Worm (Caenorhabditis elegans) whole organism, L4 larva: ENCODE measurements around the gene ZK632.9.

ENCODE experiments used
- D1046.2 ChIP-seq: fragments of 200-800 bp; sonication (Bioruptor generic); IDR thresholded peaks from 2 replicates; pipeline ENCODE4 v1.3.6; 2022; ENCODE audit warnings: missing genetic modification characterization, missing compliant biosample characterization
- F10B5.3 ChIP-seq: sonication (generic microtip); optimal IDR thresholded peaks from 2 replicates; lab custom pipeline; 2016; ENCODE audit warnings: mild to moderate bottlenecking, missing genetic modification characterization, missing compliant biosample characterization
- F49E8.2 ChIP-seq: sonication (generic microtip); optimal IDR thresholded peaks from 2 replicates; lab custom pipeline; 2016; ENCODE audit warnings: missing compliant biosample characterization, mild to moderate bottlenecking, missing genetic modification characterization, borderline replicate concordance
- R02D3.7 ChIP-seq: fragments of 150-350 bp; sonication (generic microtip); optimal IDR thresholded peaks from 3 replicates; lab custom pipeline; 2014; ENCODE audit warnings: missing biosample characterization, missing genetic modification characterization
- Y5F2A.4 ChIP-seq: fragments of 200-800 bp; sonication (Bioruptor generic); optimal IDR thresholded peaks from 2 replicates; lab custom pipeline; 2018; ENCODE audit warnings: mild to moderate bottlenecking, missing genetic modification characterization, missing compliant biosample characterization
- Y75B8A.6 ChIP-seq: fragments of 200-800 bp; sonication (Bioruptor generic); IDR thresholded peaks from 2 replicates; pipeline ENCODE4 v1.3.6; 2022; ENCODE audit warnings: missing genetic modification reagents, missing genetic modification characterization, missing compliant biosample characterization
- ZK546.5 ChIP-seq, 2 experiments: sonication (generic microtip); optimal IDR thresholded peaks; 2 replicates each; lab custom pipeline; 2017; ENCODE audit warnings: missing biosample characterization in 2 of 2, missing genetic modification characterization in 2 of 2
- ama-1 ChIP-seq: fragments of 150-350 bp; optimal IDR thresholded peaks from 2 replicates; lab custom pipeline; 2014; ENCODE audit warnings: inconsistent platforms, mixed read lengths
- attf-4 ChIP-seq: sonication (generic microtip); optimal IDR thresholded peaks from 3 replicates; lab custom pipeline; 2017; ENCODE audit warnings: missing biosample characterization, missing genetic modification characterization
- ceh-20 ChIP-seq: fragments of 200-800 bp; sonication (Bioruptor generic); IDR thresholded peaks from 2 replicates; pipeline ENCODE4 v1.3.6; 2022; ENCODE audit warnings: missing genetic modification reagents, missing genetic modification characterization, missing compliant biosample characterization
- ceh-32 ChIP-seq: sonication (generic microtip); optimal IDR thresholded peaks from 2 replicates; lab custom pipeline; 2016; ENCODE audit warnings: mild to moderate bottlenecking, missing genetic modification characterization, missing compliant biosample characterization; ENCODE audit not compliant: poor library complexity
- ceh-62 ChIP-seq: sonication (generic microtip); optimal IDR thresholded peaks from 2 replicates; lab custom pipeline; 2017; ENCODE audit warnings: missing biosample characterization, missing genetic modification characterization
- ceh-82 ChIP-seq: sonication (generic microtip); optimal IDR thresholded peaks from 2 replicates; lab custom pipeline; 2017; ENCODE audit warnings: missing biosample characterization, missing genetic modification characterization
- ces-1 ChIP-seq: fragments of 150-350 bp; sonication (generic microtip); optimal IDR thresholded peaks from 4 replicates; lab custom pipeline; 2014; ENCODE audit warnings: missing biosample characterization, missing genetic modification reagents, missing genetic modification characterization
- ctbp-1 ChIP-seq: fragments of 200-800 bp; sonication (Bioruptor generic); IDR thresholded peaks from 2 replicates; pipeline ENCODE4 v1.3.6; 2022; ENCODE audit warnings: missing genetic modification reagents, missing genetic modification characterization, missing compliant biosample characterization
- daf-12 ChIP-seq: fragments of 150-350 bp; optimal IDR thresholded peaks from 2 replicates; lab custom pipeline; 2014; ENCODE audit warnings: missing biosample characterization, missing genetic modification reagents, missing genetic modification characterization
- dmd-8 ChIP-seq: fragments of 200-800 bp; sonication (Bioruptor generic); IDR thresholded peaks from 2 replicates; pipeline ENCODE4 v1.3.6; 2022; ENCODE audit warnings: missing genetic modification characterization, missing compliant biosample characterization
- dpl-1 ChIP-seq: fragments of 150-350 bp; optimal IDR thresholded peaks from 2 replicates; lab custom pipeline; 2014; ENCODE audit warnings: missing biosample characterization, missing genetic modification reagents, missing genetic modification characterization
- egl-27 ChIP-seq: sonication (generic microtip); optimal IDR thresholded peaks from 3 replicates; lab custom pipeline; 2017; ENCODE audit warnings: missing biosample characterization, missing genetic modification reagents, missing genetic modification characterization
- gei-8 ChIP-seq: fragments of 200-800 bp; sonication (Bioruptor generic); optimal IDR thresholded peaks from 2 replicates; lab custom pipeline; 2018; ENCODE audit warnings: mild to moderate bottlenecking, missing genetic modification characterization, missing compliant biosample characterization
- hmg-1.1 ChIP-seq: fragments of 200-800 bp; sonication (Bioruptor generic); IDR thresholded peaks from 2 replicates; pipeline ENCODE4 v1.3.6; 2022; ENCODE audit warnings: missing genetic modification reagents, missing genetic modification characterization, missing compliant biosample characterization
- lim-7 ChIP-seq: fragments of 200-800 bp; sonication (Bioruptor generic); IDR thresholded peaks from 2 replicates; pipeline ENCODE4 v1.3.6; 2022; ENCODE audit warnings: missing genetic modification characterization, missing compliant biosample characterization
- lin-1 ChIP-seq: fragments of 200-800 bp; sonication (Bioruptor generic); IDR thresholded peaks from 2 replicates; pipeline ENCODE4 v1.3.6; 2022; ENCODE audit warnings: missing genetic modification reagents, missing genetic modification characterization, missing compliant biosample characterization
- lin-15B ChIP-seq: fragments of 150-350 bp; sonication (generic microtip); optimal IDR thresholded peaks from 3 replicates; lab custom pipeline; 2014; ENCODE audit warnings: missing biosample characterization, missing genetic modification characterization
- lin-38 ChIP-seq: fragments of 200-800 bp; sonication (Bioruptor generic); IDR thresholded peaks from 2 replicates; pipeline ENCODE4 v1.3.6; 2022; ENCODE audit warnings: missing genetic modification reagents, missing genetic modification characterization, missing compliant biosample characterization
- madf-5 ChIP-seq, 2 experiments: fragments of 200-800 bp; sonication (Bioruptor generic); IDR thresholded peaks; 2 replicates each; pipeline ENCODE4 v1.3.6; 2022; ENCODE audit warnings: missing compliant biosample characterization in 2 of 2, missing genetic modification characterization in 2 of 2
- madf-9 ChIP-seq: fragments of 200-800 bp; sonication (Bioruptor generic); conservative IDR thresholded peaks from 2 replicates; pipeline ENCODE4 v1.3.6; 2022; ENCODE audit warnings: missing genetic modification reagents, missing genetic modification characterization, missing compliant biosample characterization
- mdl-1 ChIP-seq, 2 experiments: fragments of 150-350 bp in 1 of 2; sonication (generic microtip) in 1 of 2; optimal IDR thresholded peaks; 2 replicates each; lab custom pipeline; 2014 to 2017; ENCODE audit warnings: missing biosample characterization in 2 of 2, missing genetic modification characterization in 2 of 2
- mep-1 ChIP-seq: fragments of 150-350 bp; sonication (generic microtip); optimal IDR thresholded peaks from 3 replicates; lab custom pipeline; 2014; ENCODE audit warnings: missing biosample characterization, missing genetic modification characterization
- mxl-2 ChIP-seq: fragments of 200-800 bp; sonication (Bioruptor generic); conservative IDR thresholded peaks from 2 replicates; pipeline ENCODE4 v1.3.6; 2022; ENCODE audit warnings: missing genetic modification reagents, missing genetic modification characterization, missing compliant biosample characterization
- mxl-3 ChIP-seq: fragments of 200-800 bp; sonication (Bioruptor generic); optimal IDR thresholded peaks from 2 replicates; lab custom pipeline; 2018; ENCODE audit warnings: mild to moderate bottlenecking, missing genetic modification characterization, missing compliant biosample characterization
- nhr-10 ChIP-seq: fragments of 150-350 bp; optimal IDR thresholded peaks from 2 replicates; lab custom pipeline; 2014; ENCODE audit warnings: missing biosample characterization, missing genetic modification characterization
- nhr-102 ChIP-seq: sonication (generic microtip); optimal IDR thresholded peaks from 2 replicates; lab custom pipeline; 2016; ENCODE audit warnings: mild to moderate bottlenecking, missing genetic modification characterization, moderate library complexity, missing compliant biosample characterization
- nhr-11 ChIP-seq: fragments of 150-350 bp; optimal IDR thresholded peaks from 2 replicates; lab custom pipeline; 2014; ENCODE audit warnings: missing biosample characterization, missing genetic modification characterization
- nhr-28 ChIP-seq: fragments of 150-350 bp; optimal IDR thresholded peaks from 2 replicates; lab custom pipeline; 2014; ENCODE audit warnings: missing biosample characterization, missing genetic modification characterization
- nhr-77 ChIP-seq: fragments of 150-350 bp; optimal IDR thresholded peaks from 2 replicates; lab custom pipeline; 2014; ENCODE audit warnings: missing biosample characterization, missing genetic modification characterization
- php-3 ChIP-seq: fragments of 200-800 bp; sonication (Bioruptor generic); IDR thresholded peaks from 2 replicates; pipeline ENCODE4 v1.3.6; 2022; ENCODE audit warnings: missing genetic modification reagents, missing genetic modification characterization, missing compliant biosample characterization
- rbr-2 ChIP-seq: sonication (generic microtip); optimal IDR thresholded peaks from 2 replicates; lab custom pipeline; 2016; ENCODE audit warnings: missing genotype, missing genetic modification characterization, missing compliant biosample characterization
- set-16 ChIP-seq: fragments of 200-800 bp; sonication (Bioruptor generic); IDR thresholded peaks from 2 replicates; pipeline ENCODE4 v1.3.6; 2022; ENCODE audit warnings: missing genetic modification reagents, missing genetic modification characterization, missing compliant biosample characterization
- snpc-4 ChIP-seq: fragments of 150-350 bp; optimal IDR thresholded peaks from 2 replicates; lab custom pipeline; 2014; ENCODE audit warnings: missing biosample characterization, missing genetic modification characterization
- spr-1 ChIP-seq: sonication (generic microtip); optimal IDR thresholded peaks from 2 replicates; lab custom pipeline; 2016; ENCODE audit warnings: mild to moderate bottlenecking, missing genetic modification characterization, missing compliant biosample characterization
- tag-97 ChIP-seq: fragments of 200-800 bp; sonication (Bioruptor generic); IDR thresholded peaks from 2 replicates; pipeline ENCODE4 v1.3.6; 2022; ENCODE audit warnings: missing genetic modification characterization, missing compliant biosample characterization
- unc-130 ChIP-seq: sonication (generic microtip); optimal IDR thresholded peaks from 2 replicates; lab custom pipeline; 2016; ENCODE audit warnings: missing genetic modification reagents, missing genetic modification characterization, missing compliant biosample characterization
- unc-62 ChIP-seq, 3 experiments: fragments of 150-350 bp in 1 of 3; sonication (generic microtip); optimal IDR thresholded peaks in 2 of 3; peaks in 1 of 3; 1 replicate in 1 of 3; 2 replicates in 2 of 3; lab custom pipeline; 2014 to 2017; ENCODE audit warnings: missing biosample characterization in 3 of 3, missing genetic modification characterization in 3 of 3, missing genetic modification reagents in 3 of 3, missing genotype in 1 of 3
- zag-1 ChIP-seq: fragments of 150-350 bp; optimal IDR thresholded peaks from 2 replicates; lab custom pipeline; 2014; ENCODE audit warnings: missing biosample characterization, missing genetic modification characterization
- zfp-2 ChIP-seq: sonication (generic microtip); optimal IDR thresholded peaks from 2 replicates; lab custom pipeline; 2016; ENCODE audit warnings: mild to moderate bottlenecking, missing genetic modification characterization, missing compliant biosample characterization
- zfp-3 ChIP-seq: fragments of 200-800 bp; sonication (Bioruptor generic); conservative IDR thresholded peaks from 2 replicates; pipeline ENCODE4 v1.3.6; 2022; ENCODE audit warnings: missing genetic modification reagents, missing genetic modification characterization, missing compliant biosample characterization

The ZK632.9 gene

ce11 chrIII:9818763-9819162 is 6.5 kb downstream of the ZK632.9 start, which contains the start of gene panl-3 (continued):
- TF ChIP-seq hmg-1.1 (GFP tag; lab: Robert Waterston, UW) (peak; percentile 80), rbr-2 (tag; lab: Kevin White, UChicago) (peak; percentile 59), nhr-77 (tag; lab: Kevin White, UChicago) (no peak), spr-1 (no peak), nhr-28 (tag; lab: Kevin White, UChicago) (peak; percentile 32), ceh-62 (tag; lab: Kevin White, UChicago) (no peak), dmd-8 (GFP tag; lab: Robert Waterston, UW) (no peak), lin-38 (GFP tag; lab: Robert Waterston, UW) (peak; percentile 50), attf-4 (no peak), php-3 (GFP tag; lab: Robert Waterston, UW) (no peak), lin-15B (no peak), zag-1 (tag; lab: Kevin White, UChicago) (no peak), Y5F2A.4 (no peak), lim-7 (GFP tag; lab: Robert Waterston, UW) (no peak), tag-97 (no peak), ceh-82 (tag; lab: Kevin White, UChicago) (no peak), F49E8.2 (tag; lab: Kevin White, UChicago) (no peak), daf-12 (tag; lab: Kevin White, UChicago) (no peak), ces-1 (no peak), ceh-20 (GFP tag; lab: Robert Waterston, UW) (peak; percentile 33; the same call in 1 of the 2 replicates), madf-9 (GFP tag; lab: Robert Waterston, UW) (no peak), ZK546.5 (tag; optimal IDR thresholded peaks at IDR 0.05; lab: Kevin White, UChicago) (no peak), mxl-3 (GFP tag; lab: Kevin White, UChicago) (peak; percentile 89), Y75B8A.6 (no peak), R02D3.7 (tag; lab: Kevin White, UChicago) (no peak), ama-1 (lab: Kevin White, UChicago) (peak; percentile 3), madf-5 (GFP tag; IDR thresholded peaks at IDR 0.05; lab: Robert Waterston, UW) (no peak), ctbp-1 (GFP tag; lab: Robert Waterston, UW) (no peak), ceh-32 (tag; lab: Kevin White, UChicago) (no peak), egl-27 (tag; lab: Kevin White, UChicago) (no peak), lin-1 (GFP tag; lab: Robert Waterston, UW) (0 out of 2 replicates have a peak, but pooled peaks have one; percentile 24), nhr-10 (no peak), F10B5.3 (tag; lab: Kevin White, UChicago) (no peak), mxl-2 (GFP tag; lab: Robert Waterston, UW) (no peak), set-16 (peak; percentile 23; the same call in 1 of the 2 replicates), unc-62 (GFP tag; optimal IDR thresholded peaks at IDR 0.05 in 1 of 2; lab: Kevin White, UChicago) (no peak), unc-62 (tag; optimal IDR thresholded peaks at IDR 0.05; lab: Kevin White, UChicago) (no peak), mep-1 (tag; lab: Kevin White, UChicago) (peak; percentile 63), gei-8 (GFP tag; lab: Kevin White, UChicago) (no peak), zfp-3 (no peak), nhr-102 (tag; lab: Kevin White, UChicago) (no peak), snpc-4 (tag; lab: Kevin White, UChicago) (no peak), unc-130 (no peak), nhr-11 (tag; lab: Kevin White, UChicago) (no peak), dpl-1 (GFP tag; lab: Kevin White, UChicago) (peak; percentile 63), D1046.2 (GFP tag; lab: Robert Waterston, UW) (no peak), zfp-2 (tag; lab: Kevin White, UChicago) (no peak), mdl-1 (tag; optimal IDR thresholded peaks at IDR 0.05; lab: Kevin White, UChicago) (peak; percentile 67 to 95)
